Fruit fly (Drosophila melanogaster) whole organism, adult: ENCODE results near the gene Vps16A.

ENCODE experiments used
- CG12768 ChIP-seq: fragments of 200-800 bp; sonication (Bioruptor generic); optimal IDR thresholded peaks from 2 replicates; lab custom pipeline; 2017; ENCODE audit warnings: missing biosample characterization, missing genetic modification characterization, mild to moderate bottlenecking, moderate library complexity, missing genetic modification reagents
- CG33017 ChIP-seq: fragments of 200-800 bp; sonication (Bioruptor generic); optimal IDR thresholded peaks from 2 replicates; lab custom pipeline; 2018; ENCODE audit warnings: missing biosample characterization, mild to moderate bottlenecking, missing genetic modification characterization, moderate library complexity
- CG7045 ChIP-seq: fragments of 200-800 bp; sonication (Bioruptor generic); optimal IDR thresholded peaks from 2 replicates; lab custom pipeline; 2017; ENCODE audit warnings: missing biosample characterization, mild to moderate bottlenecking, missing genetic modification characterization
- CG7101 ChIP-seq: fragments of 200-800 bp; sonication (Bioruptor generic); optimal IDR thresholded peaks from 2 replicates; lab custom pipeline; 2018; ENCODE audit warnings: missing biosample characterization, mild to moderate bottlenecking, missing genetic modification characterization, moderate library complexity
- Crg-1 ChIP-seq: fragments of 200-800 bp; sonication (Bioruptor generic); optimal IDR thresholded peaks from 2 replicates; lab custom pipeline; 2016; ENCODE audit warnings: missing biosample characterization, missing genetic modification characterization
- Hr96 ChIP-seq: fragments of 200-800 bp; sonication (Bioruptor generic); optimal IDR thresholded peaks from 2 replicates; lab custom pipeline; 2016; ENCODE audit warnings: missing biosample characterization, missing genetic modification characterization
- Mnt ChIP-seq: fragments of 200-800 bp; sonication (Bioruptor generic); optimal IDR thresholded peaks from 2 replicates; lab custom pipeline; 2016; ENCODE audit warnings: missing biosample characterization, mild to moderate bottlenecking, missing genetic modification characterization
- bab1 ChIP-seq: fragments of 200-800 bp; sonication (Bioruptor generic); optimal IDR thresholded peaks from 3 replicates; lab custom pipeline; 2019; ENCODE audit warnings: missing biosample characterization, mild to moderate bottlenecking, missing genetic modification characterization, moderate library complexity
- cic ChIP-seq: fragments of 200-800 bp; sonication (Bioruptor generic); optimal IDR thresholded peaks from 2 replicates; lab custom pipeline; 2017; ENCODE audit warnings: missing biosample characterization, mild to moderate bottlenecking, missing genetic modification characterization, moderate library complexity
- ovo ChIP-seq: fragments of 200-800 bp; sonication (Bioruptor generic); optimal IDR thresholded peaks from 2 replicates; lab custom pipeline; 2016; ENCODE audit warnings: missing biosample characterization, missing genetic modification characterization
- pad ChIP-seq: fragments of 200-800 bp; sonication (Bioruptor generic); optimal IDR thresholded peaks from 3 replicates; lab custom pipeline; 2017; ENCODE audit warnings: missing biosample characterization, missing genetic modification characterization, mild to moderate bottlenecking, moderate library complexity, missing genetic modification reagents
- tj ChIP-seq: fragments of 200-800 bp; sonication (Bioruptor generic); optimal IDR thresholded peaks from 3 replicates; lab custom pipeline; 2017; ENCODE audit warnings: missing biosample characterization, mild to moderate bottlenecking, missing genetic modification characterization, moderate library complexity

DNA sequence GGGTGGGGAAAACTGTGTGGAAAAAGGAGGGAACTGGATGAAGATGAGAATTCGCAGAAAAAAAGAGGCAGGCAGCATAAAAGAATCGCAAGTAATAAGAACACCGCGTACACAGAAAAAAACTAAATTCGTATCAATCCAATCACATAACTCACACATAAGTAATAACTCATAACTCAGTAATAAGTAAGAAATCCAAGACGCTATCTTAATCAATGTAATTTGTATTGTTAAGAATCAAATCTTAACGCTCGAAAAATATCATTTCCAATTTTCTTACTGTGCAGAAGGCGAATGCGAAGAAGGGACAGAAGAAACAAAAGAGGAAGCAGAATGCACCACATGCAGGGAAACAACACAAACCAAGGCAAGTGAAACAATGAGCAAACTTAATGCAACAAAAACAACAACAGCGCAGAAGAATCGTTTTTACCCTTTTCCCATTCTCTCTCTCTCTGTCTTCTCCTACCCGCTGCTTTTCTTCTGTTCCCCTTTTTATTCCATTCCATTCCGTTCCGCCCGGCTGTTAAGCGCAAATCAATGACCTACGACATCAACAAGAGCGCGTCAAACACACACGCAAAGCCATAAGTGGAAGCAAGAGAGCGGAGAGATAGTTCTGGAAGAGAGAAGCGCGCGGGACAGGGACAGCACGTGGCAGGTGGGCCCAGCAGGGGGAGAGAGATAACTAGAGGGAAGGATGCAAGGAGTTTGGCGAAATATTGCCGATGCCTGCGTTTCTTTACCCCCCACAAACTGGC is 37.6 kb upstream of the Vps16A start:
- TF ChIP-seq CG33017 (tag; lab: Kevin White, UChicago) = peak; percentile 37
- no peak for TF ChIP-seq cic (GFP tag; lab: Kevin White, UChicago)
- no peak for TF ChIP-seq CG12768 (GFP tag; lab: Kevin White, UChicago)
- TF ChIP-seq CG7045 (GFP tag; lab: Kevin White, UChicago) = peak; percentile 37
- no peak for TF ChIP-seq ovo (GFP tag; lab: Kevin White, UChicago)
- TF ChIP-seq Crg-1 (GFP tag; lab: Kevin White, UChicago) = peak; percentile 47
- TF ChIP-seq tj (GFP tag; lab: Kevin White, UChicago) = peak; percentile 56
- peak; percentile 72 for TF ChIP-seq CG7101 (tag; lab: Kevin White, UChicago)
- peak; percentile 98 for TF ChIP-seq pad
- TF ChIP-seq Hr96 (GFP tag; lab: Kevin White, UChicago) = no peak
- peak; percentile 38 for TF ChIP-seq Mnt (GFP tag; lab: Kevin White, UChicago)
- peak; percentile 93 for TF ChIP-seq bab1 (GFP tag; lab: Kevin White, UChicago)
